Fruit fly (Drosophila melanogaster): ENCODE results near the gene HIP.
"Not testable (repeated sequence)": the region's sequence is repeated elsewhere in the genome, so short reads cannot be mapped to it uniquely, and the experiment has no call there.

- TF ChIP-seq Hr39 (GFP tag; optimal IDR thresholded peaks at IDR 0.05); Lpt (GFP tag; optimal IDR thresholded peaks at IDR 0.05); Sox14 (GFP tag; optimal IDR thresholded peaks at IDR 0.05); cyc (GFP tag; optimal IDR thresholded peaks at IDR 0.05); CG6854 (GFP tag; optimal IDR thresholded peaks at IDR 0.05); Ets96B (tag; optimal IDR thresholded peaks at IDR 0.05); OdsH (GFP tag; optimal IDR thresholded peaks at IDR 0.05); CG1621 (tag; optimal IDR thresholded peaks at IDR 0.05); dac (GFP tag; optimal IDR thresholded peaks at IDR 0.05); Eip78C (GFP tag); CG7368 (GFP tag; optimal IDR thresholded peaks at IDR 0.05); CG16779 (tag; optimal IDR thresholded peaks at IDR 0.05); CG11762 (GFP tag; optimal IDR thresholded peaks at IDR 0.05; ENCODE audit: insufficient read depth); Met (GFP tag; optimal IDR thresholded peaks at IDR 0.05): not testable (repeated sequence)
Measured at dm6 chrX:3798919-3799318, at the start of gene HIP.
